Fruit fly (Drosophila melanogaster): Measurements from ENCODE around the gene CG5160.

dm6 chr2L:7358788-7359187 is 39.8 kb downstream of the CG5160 start:
- TF ChIP-seq CG8478 (optimal IDR thresholded peaks at IDR 0.05) (no peak), CTCF (optimal IDR thresholded peaks at IDR 0.05) (no peak)
